Worm (Caenorhabditis elegans) whole organism, late embryonic: ENCODE measurements around the gene bcas-2.

Source experiments
- C08G9.2 ChIP-seq: sonication (generic microtip); optimal IDR thresholded peaks from 2 replicates; lab custom pipeline; 2016; ENCODE audit warnings: mild to moderate bottlenecking, missing genetic modification characterization, moderate library complexity, missing compliant biosample characterization
- C38D4.7 ChIP-seq: fragments of 200-800 bp; sonication (Bioruptor generic); optimal IDR thresholded peaks from 2 replicates; lab custom pipeline; 2018; ENCODE audit warnings: mild to moderate bottlenecking, missing genetic modification characterization, moderate library complexity, missing compliant biosample characterization
- K02D7.2 ChIP-seq: sonication (generic microtip); optimal IDR thresholded peaks from 2 replicates; lab custom pipeline; 2017; ENCODE audit warnings: mild to moderate bottlenecking, missing genetic modification characterization, missing compliant biosample characterization
- K09A11.1 ChIP-seq: sonication (generic microtip); optimal IDR thresholded peaks from 2 replicates; lab custom pipeline; 2017; ENCODE audit warnings: antibody characterized with exemption, mild to moderate bottlenecking, missing genetic modification characterization, missing compliant biosample characterization; ENCODE audit not compliant: insufficient read depth
- T23F11.4 ChIP-seq: fragments of 200-800 bp; sonication (Bioruptor generic); optimal IDR thresholded peaks from 2 replicates; lab custom pipeline; 2018; ENCODE audit warnings: mild to moderate bottlenecking, missing genetic modification characterization, missing compliant biosample characterization
- Y22D7AL.16 ChIP-seq: sonication (generic microtip); optimal IDR thresholded peaks from 2 replicates; lab custom pipeline; 2016; ENCODE audit warnings: missing genetic modification characterization, missing compliant biosample characterization
- ama-1 ChIP-seq: fragments of 150-350 bp; optimal IDR thresholded peaks from 2 replicates; lab custom pipeline; 2014
- ceh-22 ChIP-seq: sonication (generic microtip); optimal IDR thresholded peaks from 2 replicates; lab custom pipeline; 2017; ENCODE audit warnings: missing biosample characterization, missing genetic modification characterization
- ceh-31 ChIP-seq: sonication (generic microtip); optimal IDR thresholded peaks from 2 replicates; lab custom pipeline; 2016; ENCODE audit warnings: missing genetic modification characterization, missing compliant biosample characterization
- ceh-45 ChIP-seq: fragments of 200-800 bp; sonication (Bioruptor generic); IDR thresholded peaks from 2 replicates; pipeline ENCODE4 v1.3.6; 2022; ENCODE audit warnings: missing genetic modification reagents, missing genetic modification characterization, missing compliant biosample characterization
- ceh-48 ChIP-seq: sonication (generic microtip); optimal IDR thresholded peaks from 2 replicates; lab custom pipeline; 2016; ENCODE audit warnings: missing genetic modification characterization, inconsistent platforms, missing compliant biosample characterization
- ceh-6 ChIP-seq: fragments of 200-800 bp; sonication (Bioruptor generic); optimal IDR thresholded peaks from 2 replicates; lab custom pipeline; 2018; ENCODE audit warnings: mild to moderate bottlenecking, missing genetic modification characterization, missing compliant biosample characterization
- ceh-9 ChIP-seq: sonication (generic microtip); optimal IDR thresholded peaks from 2 replicates; lab custom pipeline; 2016; ENCODE audit warnings: mild to moderate bottlenecking, missing genetic modification characterization, inconsistent platforms, missing compliant biosample characterization
- dmd-4 ChIP-seq: sonication (generic microtip); optimal IDR thresholded peaks from 2 replicates; lab custom pipeline; 2016; ENCODE audit warnings: borderline replicate concordance, missing genetic modification characterization, missing compliant biosample characterization
- elt-4 ChIP-seq: sonication (generic microtip); optimal IDR thresholded peaks from 2 replicates; lab custom pipeline; 2016; ENCODE audit warnings: missing genetic modification characterization, missing compliant biosample characterization
- eyg-1 ChIP-seq: sonication (generic microtip); optimal IDR thresholded peaks from 2 replicates; lab custom pipeline; 2016; ENCODE audit warnings: missing genotype, missing genetic modification characterization, missing compliant biosample characterization
- fax-1 ChIP-seq: sonication (generic microtip); optimal IDR thresholded peaks from 2 replicates; lab custom pipeline; 2016; ENCODE audit warnings: missing genotype, missing genetic modification characterization, missing compliant biosample characterization
- hlh-13 ChIP-seq: fragments of 200-800 bp; sonication (Bioruptor generic); optimal IDR thresholded peaks from 2 replicates; lab custom pipeline; 2018; ENCODE audit warnings: mild to moderate bottlenecking, missing genetic modification characterization, missing compliant biosample characterization
- hlh-15 ChIP-seq: sonication (generic microtip); optimal IDR thresholded peaks from 2 replicates; lab custom pipeline; 2016; ENCODE audit warnings: missing genetic modification characterization, missing compliant biosample characterization
- hlh-6 ChIP-seq: sonication (generic microtip); optimal IDR thresholded peaks from 2 replicates; lab custom pipeline; 2016; ENCODE audit warnings: missing genotype, missing genetic modification characterization, missing compliant biosample characterization
- hlh-8 ChIP-seq: sonication (generic microtip); optimal IDR thresholded peaks from 2 replicates; lab custom pipeline; 2016; ENCODE audit warnings: missing genotype, missing genetic modification characterization, missing compliant biosample characterization
- lin-11 ChIP-seq: fragments of 200-800 bp; sonication (Bioruptor generic); optimal IDR thresholded peaks from 2 replicates; lab custom pipeline; 2018; ENCODE audit warnings: mild to moderate bottlenecking, missing genetic modification characterization, missing compliant biosample characterization
- madf-2 ChIP-seq: sonication (generic microtip); optimal IDR thresholded peaks from 2 replicates; lab custom pipeline; 2017; ENCODE audit warnings: missing genetic modification characterization, missing compliant biosample characterization
- mec-3 ChIP-seq: sonication (generic microtip); optimal IDR thresholded peaks from 2 replicates; lab custom pipeline; 2016; ENCODE audit warnings: borderline replicate concordance, missing genetic modification characterization, missing compliant biosample characterization
- nhr-11 ChIP-seq: fragments of 150-350 bp; optimal IDR thresholded peaks from 2 replicates; lab custom pipeline; 2014; ENCODE audit warnings: missing biosample characterization, missing genetic modification characterization
- nhr-232 ChIP-seq: sonication (generic microtip); optimal IDR thresholded peaks from 2 replicates; lab custom pipeline; 2016; ENCODE audit warnings: missing genetic modification characterization, missing compliant biosample characterization
- pag-3 ChIP-seq: sonication (generic microtip); optimal IDR thresholded peaks from 2 replicates; lab custom pipeline; 2016; ENCODE audit warnings: missing compliant biosample characterization, missing genetic modification characterization, borderline replicate concordance
- pax-1 ChIP-seq: fragments of 150-350 bp; optimal IDR thresholded peaks from 2 replicates; lab custom pipeline; 2014; ENCODE audit warnings: missing biosample characterization, missing genetic modification characterization
- pha-2 ChIP-seq: sonication (generic microtip); optimal IDR thresholded peaks from 2 replicates; lab custom pipeline; 2017; ENCODE audit warnings: mild to moderate bottlenecking, missing genetic modification characterization, missing compliant biosample characterization
- pqm-1 ChIP-seq: sonication (generic microtip); optimal IDR thresholded peaks from 2 replicates; lab custom pipeline; 2016; ENCODE audit warnings: missing genetic modification characterization, missing compliant biosample characterization
- pros-1 ChIP-seq: fragments of 150-350 bp; optimal IDR thresholded peaks from 2 replicates; lab custom pipeline; 2014; ENCODE audit warnings: missing biosample characterization, missing genetic modification reagents, missing genetic modification characterization
- ref-2 ChIP-seq: sonication (generic microtip); optimal IDR thresholded peaks from 2 replicates; lab custom pipeline; 2016; ENCODE audit warnings: missing genetic modification characterization, missing compliant biosample characterization
- rnt-1 ChIP-seq: sonication (generic microtip); optimal IDR thresholded peaks from 2 replicates; lab custom pipeline; 2016; ENCODE audit warnings: missing genetic modification characterization, missing compliant biosample characterization
- sdc-2 ChIP-seq: sonication (generic microtip); optimal IDR thresholded peaks from 2 replicates; lab custom pipeline; 2016; ENCODE audit warnings: missing genotype, missing genetic modification characterization, missing compliant biosample characterization
- sox-4 ChIP-seq: sonication (generic microtip); optimal IDR thresholded peaks from 2 replicates; lab custom pipeline; 2017; ENCODE audit warnings: mild to moderate bottlenecking, missing genetic modification characterization, inconsistent platforms, missing compliant biosample characterization
- tbx-2 ChIP-seq: sonication (generic microtip); optimal IDR thresholded peaks from 2 replicates; lab custom pipeline; 2016; ENCODE audit warnings: missing genetic modification characterization, missing compliant biosample characterization
- tbx-7 ChIP-seq: sonication (generic microtip); optimal IDR thresholded peaks from 2 replicates; lab custom pipeline; 2016; ENCODE audit warnings: missing genotype, missing genetic modification characterization, missing compliant biosample characterization
- ttx-3 ChIP-seq: sonication (generic microtip); optimal IDR thresholded peaks from 2 replicates; lab custom pipeline; 2016; ENCODE audit warnings: missing genetic modification reagents, missing genetic modification characterization, missing compliant biosample characterization
- unc-42 ChIP-seq: sonication (generic microtip); optimal IDR thresholded peaks from 2 replicates; lab custom pipeline; 2016; ENCODE audit warnings: missing genotype, missing genetic modification characterization, missing compliant biosample characterization

Gene bcas-2

DNA sequence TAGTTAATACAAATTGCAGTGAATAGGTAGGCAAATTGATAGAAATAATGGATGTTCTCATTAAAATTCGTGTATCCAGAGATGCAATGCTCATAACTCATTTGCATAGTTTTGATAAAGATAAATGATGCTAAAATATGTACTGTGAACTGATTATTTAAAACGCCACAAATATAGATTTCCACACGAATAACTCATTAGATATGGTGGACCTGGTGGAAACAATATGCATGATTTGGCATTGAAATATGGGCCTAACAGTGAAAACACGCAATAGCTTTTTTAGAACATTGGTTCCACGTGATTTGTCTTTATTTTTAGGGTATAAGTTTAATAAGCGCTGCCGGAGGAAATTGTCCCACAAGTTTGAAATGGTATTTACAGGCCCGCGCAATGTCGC lies 24.6 kb upstream of the bcas-2 start, which contains the start of gene srg-3:
Gene srg-3 (minus strand): TSS at position 101 of the 400 bp plus-strand sequence.
- TF ChIP-seq unc-42 (tag; lab: Kevin White, UChicago) (no peak), K02D7.2 (no peak), pqm-1 (no peak), ama-1 (lab: Kevin White, UChicago) (no peak), C38D4.7 (no peak), pag-3 (tag; lab: Kevin White, UChicago) (no peak), ceh-6 (no peak), ceh-31 (tag; lab: Kevin White, UChicago) (no peak), dmd-4 (tag; lab: Kevin White, UChicago) (no peak), tbx-2 (tag; lab: Kevin White, UChicago) (no peak)

DNA sequence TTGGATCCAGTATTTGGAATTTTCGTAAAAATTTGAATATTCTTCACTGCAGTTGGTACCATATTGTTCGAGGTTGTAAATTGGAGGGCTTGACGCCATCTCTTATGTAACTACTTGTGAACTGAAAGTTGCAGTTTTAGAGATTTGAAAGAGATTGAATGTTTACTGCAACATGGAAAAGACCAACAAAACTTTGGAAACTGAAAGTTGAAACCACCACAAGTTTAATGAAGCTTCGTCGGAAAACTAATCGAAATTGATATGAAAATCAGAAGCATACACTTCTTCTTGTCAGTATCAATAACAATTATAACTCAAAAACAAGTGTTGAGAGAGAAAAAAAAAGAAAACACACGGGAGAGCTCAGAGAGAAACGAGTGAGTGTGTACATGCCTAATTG lies 22.4 kb upstream of the bcas-2 start, which contains the start of gene srg-7:
Gene srg-7 (minus strand): TSS at position 101 of the 400 bp plus-strand sequence.
- TF ChIP-seq K09A11.1 (tag; lab: Kevin White, UChicago) (no peak), pax-1 (tag; lab: Kevin White, UChicago) (no peak), fax-1 (no peak), C08G9.2 (tag; lab: Kevin White, UChicago) (no peak), hlh-15 (tag; lab: Kevin White, UChicago) (no peak), eyg-1 (tag; lab: Kevin White, UChicago) (no peak), pha-2 (tag; lab: Kevin White, UChicago) (no peak), hlh-8 (no peak), ttx-3 (tag; lab: Kevin White, UChicago) (no peak), T23F11.4 (GFP tag; lab: Kevin White, UChicago) (no peak), ref-2 (no peak), pros-1 (tag; lab: Kevin White, UChicago) (no peak), ceh-9 (tag; lab: Kevin White, UChicago) (no peak), rnt-1 (tag; lab: Kevin White, UChicago) (no peak), tbx-7 (tag; lab: Kevin White, UChicago) (no peak), ceh-45 (no peak), nhr-232 (tag; lab: Kevin White, UChicago) (no peak)

DNA sequence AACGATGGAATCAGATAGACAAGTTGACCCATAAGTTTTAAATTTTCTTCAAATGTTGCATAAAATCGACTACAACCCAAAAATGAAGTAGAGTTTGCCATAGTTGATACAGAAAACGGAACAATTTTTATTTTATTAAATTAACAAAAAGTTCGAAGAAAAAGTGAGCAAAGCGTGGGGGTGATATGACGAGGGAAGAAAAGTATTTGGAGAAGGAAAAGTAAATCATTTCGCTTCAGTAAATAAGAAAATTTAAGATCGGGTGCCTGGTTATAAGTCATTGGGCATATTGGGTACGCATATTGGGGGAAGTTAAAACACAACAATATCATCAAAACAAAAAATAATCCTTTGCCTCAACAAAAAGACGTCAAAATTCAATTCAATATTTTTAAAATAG lies 20.3 kb upstream of the bcas-2 start, which contains the start of gene srg-6:
Gene srg-6 (minus strand): TSS at position 101 of the 400 bp plus-strand sequence.
- no peak for TF ChIP-seq mec-3 (tag; lab: Kevin White, UChicago)
- no peak for TF ChIP-seq hlh-6
- no peak for TF ChIP-seq ceh-9 (tag; lab: Kevin White, UChicago)
- no peak for TF ChIP-seq rnt-1 (tag; lab: Kevin White, UChicago)
- TF ChIP-seq dmd-4 (tag; lab: Kevin White, UChicago) = no peak
- no peak for TF ChIP-seq ceh-48
- TF ChIP-seq elt-4 (tag; lab: Kevin White, UChicago) = no peak
- no peak for TF ChIP-seq nhr-11 (tag; lab: Kevin White, UChicago)
- TF ChIP-seq sdc-2 (tag; lab: Kevin White, UChicago) = no peak
- no peak for TF ChIP-seq ceh-45
- no peak for TF ChIP-seq madf-2 (tag; lab: Kevin White, UChicago)
- no peak for TF ChIP-seq lin-11 (tag; lab: Kevin White, UChicago)
- no peak for TF ChIP-seq fax-1
- TF ChIP-seq sox-4 = no peak

DNA sequence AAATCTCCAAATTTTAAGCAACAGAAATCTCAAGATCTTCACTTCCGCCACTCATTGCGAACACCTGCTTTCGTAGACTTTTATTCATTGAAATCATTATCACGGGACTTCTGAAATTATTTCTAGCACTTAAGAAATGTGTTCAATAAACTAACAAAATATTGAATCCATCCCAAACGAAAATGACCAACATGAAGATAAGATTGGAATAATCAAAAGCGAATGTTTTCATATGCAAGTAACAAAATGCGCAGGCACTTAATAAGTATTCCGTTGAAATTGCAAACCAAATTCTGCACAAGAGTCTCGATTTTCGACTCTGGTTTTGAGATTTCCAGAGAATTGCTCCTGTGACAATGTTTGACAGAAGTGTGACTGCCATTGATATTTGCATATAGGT lies 18.8 kb upstream of the bcas-2 start, which contains the start of gene srg-5:
Gene srg-5 (minus strand): TSS at position 101 of the 400 bp plus-strand sequence.
- TF ChIP-seq lin-11 (tag; lab: Kevin White, UChicago) (no peak), ref-2 (no peak), pha-2 (tag; lab: Kevin White, UChicago) (no peak), pax-1 (tag; lab: Kevin White, UChicago) (no peak), ceh-22 (tag; lab: Kevin White, UChicago) (no peak), rnt-1 (tag; lab: Kevin White, UChicago) (no peak), hlh-13 (no peak), Y22D7AL.16 (tag; lab: Kevin White, UChicago) (no peak), ceh-48 (no peak)
